Worm (Caenorhabditis elegans): ENCODE measurements around the gene clec-241.

DNA sequence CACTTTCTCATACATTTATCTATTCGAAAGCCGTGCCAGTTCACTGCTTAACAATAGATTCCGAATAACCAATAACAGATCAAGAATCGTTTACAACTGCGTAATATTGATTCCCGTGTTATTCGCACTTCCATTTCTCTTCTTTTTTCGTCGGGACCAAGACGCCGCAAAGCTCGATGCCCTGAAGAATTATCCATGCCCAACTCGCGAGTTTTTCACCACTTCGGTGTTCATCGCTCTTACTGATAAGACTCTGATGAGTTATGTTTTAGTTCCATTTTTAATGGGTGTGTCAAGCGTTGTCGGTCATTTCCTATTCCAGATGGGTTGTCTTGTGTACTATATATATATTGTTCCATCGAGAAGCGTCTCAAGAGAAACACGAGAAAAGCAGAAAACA is 39.8 kb downstream of the clec-241 start:
- TF ChIP-seq ceh-16 (tag; optimal IDR thresholded peaks at IDR 0.05) (no peak), nhr-23 (tag; optimal IDR thresholded peaks at IDR 0.05) (no peak), elt-2 (tag; optimal IDR thresholded peaks at IDR 0.05) (no peak), nhr-12 (tag; optimal IDR thresholded peaks at IDR 0.05) (no peak), ceh-82 (tag; optimal IDR thresholded peaks at IDR 0.05) (no peak), egl-27 (tag; optimal IDR thresholded peaks at IDR 0.05) (no peak), nfya-1 (tag; optimal IDR thresholded peaks at IDR 0.05; ENCODE audit: insufficient read depth) (no peak), lsy-12 (tag; optimal IDR thresholded peaks at IDR 0.05) (no peak), unc-62 (GFP tag; optimal IDR thresholded peaks at IDR 0.05) (no peak), nhr-76 (tag; optimal IDR thresholded peaks at IDR 0.05) (no peak), snpc-4 (tag; optimal IDR thresholded peaks at IDR 0.05) (no peak)
